Fruit fly (Drosophila melanogaster): ENCODE data around the gene Klp3A.

- TF ChIP-seq pan (optimal IDR thresholded peaks at IDR 0.05) (no peak), usp (GFP tag; optimal IDR thresholded peaks at IDR 0.05) (no peak), psq (optimal IDR thresholded peaks at IDR 0.05) (no peak)
Measured at dm6 chrX:2624525-2625006, 20.7 kb upstream of the Klp3A start, which contains the start of the genes brv3 and Pi4KIIIalpha.

All from whole organism.